Worm (Caenorhabditis elegans) whole organism, mixed stage, embryonic: ENCODE measurements around the gene ugt-62.

Experiments used
- blmp-1 ChIP-seq: fragments of 150-350 bp; optimal IDR thresholded peaks from 2 replicates; lab custom pipeline; 2014; ENCODE audit warnings: missing biosample characterization, missing genetic modification characterization
- flh-1 ChIP-seq: fragments of 200-800 bp; sonication (Bioruptor generic); optimal IDR thresholded peaks from 2 replicates; lab custom pipeline; 2018; ENCODE audit warnings: mild to moderate bottlenecking, missing genetic modification characterization, moderate library complexity, missing compliant biosample characterization
- hlh-1 ChIP-seq: fragments of 150-350 bp; optimal IDR thresholded peaks from 2 replicates; lab custom pipeline; 2014; ENCODE audit warnings: missing biosample characterization, missing genetic modification reagents, missing genetic modification characterization
- lin-13 ChIP-seq: fragments of 150-350 bp; optimal IDR thresholded peaks from 2 replicates; lab custom pipeline; 2014; ENCODE audit warnings: missing biosample characterization, missing genetic modification characterization
- mab-5 ChIP-seq: fragments of 150-350 bp; optimal IDR thresholded peaks from 2 replicates; lab custom pipeline; 2014; ENCODE audit warnings: missing biosample characterization, missing genetic modification characterization
- mep-1 ChIP-seq: fragments of 150-350 bp; optimal IDR thresholded peaks from 2 replicates; lab custom pipeline; 2017; ENCODE audit warnings: missing biosample characterization, missing genetic modification reagents, missing genetic modification characterization, inconsistent platforms
- nhr-12 ChIP-seq: fragments of 150-350 bp; optimal IDR thresholded peaks from 2 replicates; lab custom pipeline; 2014; ENCODE audit warnings: missing biosample characterization, missing genetic modification characterization
- nhr-28 ChIP-seq: fragments of 150-350 bp; optimal IDR thresholded peaks from 2 replicates; lab custom pipeline; 2014; ENCODE audit warnings: missing biosample characterization, missing genetic modification characterization
- nhr-76 ChIP-seq: sonication (generic microtip); optimal IDR thresholded peaks from 2 replicates; lab custom pipeline; 2017; ENCODE audit warnings: missing biosample characterization, missing genetic modification characterization
- pha-4 ChIP-seq: fragments of 150-350 bp; optimal IDR thresholded peaks from 2 replicates; lab custom pipeline; 2018; ENCODE audit warnings: missing biosample characterization, missing genetic modification reagents, missing genetic modification characterization
- snpc-4 ChIP-seq: fragments of 150-350 bp; optimal IDR thresholded peaks from 2 replicates; lab custom pipeline; 2014; ENCODE audit warnings: missing biosample characterization, missing genetic modification characterization
- sptf-1 ChIP-seq: sonication (generic microtip); optimal IDR thresholded peaks from 2 replicates; lab custom pipeline; 2017; ENCODE audit warnings: mild to moderate bottlenecking, missing genetic modification characterization, moderate library complexity, missing compliant biosample characterization
- unc-62 ChIP-seq: fragments of 150-350 bp; optimal IDR thresholded peaks from 2 replicates; lab custom pipeline; 2014; ENCODE audit warnings: missing biosample characterization, missing genetic modification reagents, missing genetic modification characterization
- ztf-11 ChIP-seq: fragments of 150-350 bp; optimal IDR thresholded peaks from 2 replicates; lab custom pipeline; 2014; ENCODE audit warnings: missing biosample characterization, missing genetic modification characterization

DNA sequence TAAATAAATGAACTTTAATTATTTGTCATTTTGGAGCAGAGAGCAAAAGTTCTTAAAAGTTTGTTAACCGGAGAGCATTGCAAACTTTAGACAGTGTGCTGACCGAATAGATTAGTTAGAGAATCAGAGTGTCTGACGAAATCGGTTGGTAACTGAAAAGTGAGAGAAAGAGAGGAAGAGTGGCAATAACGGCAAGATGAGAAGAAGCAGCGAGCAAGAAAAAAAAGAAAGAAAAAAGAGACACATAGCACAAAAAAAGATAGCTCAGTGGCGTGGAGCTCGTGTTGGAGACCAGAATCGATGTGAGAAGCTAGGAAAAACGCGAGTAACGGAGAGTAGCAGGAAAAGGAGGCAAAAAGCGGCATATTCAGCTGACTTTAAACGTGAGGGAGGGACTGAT is 36.1 kb downstream of the ugt-62 start:
- TF ChIP-seq lin-13 (tag; lab: Kevin White, UChicago) (no peak), unc-62 (GFP tag; lab: Kevin White, UChicago) (no peak), nhr-12 (tag; lab: Kevin White, UChicago) (no peak), flh-1 (no peak), nhr-76 (tag; lab: Kevin White, UChicago) (no peak), snpc-4 (tag; lab: Kevin White, UChicago) (no peak), sptf-1 (tag; lab: Kevin White, UChicago) (no peak), mab-5 (tag; lab: Kevin White, UChicago) (no peak), pha-4 (no peak), blmp-1 (tag; lab: Kevin White, UChicago) (no peak), hlh-1 (no peak), mep-1 (no peak), ztf-11 (no peak), nhr-28 (no peak)
